Fruit fly (Drosophila melanogaster): Measurements from ENCODE around the gene RpL34a.
A peak's percentile ranks its signal among the peaks of the same experiment; 100 is the strongest.

Gene RpL34a

DNA sequence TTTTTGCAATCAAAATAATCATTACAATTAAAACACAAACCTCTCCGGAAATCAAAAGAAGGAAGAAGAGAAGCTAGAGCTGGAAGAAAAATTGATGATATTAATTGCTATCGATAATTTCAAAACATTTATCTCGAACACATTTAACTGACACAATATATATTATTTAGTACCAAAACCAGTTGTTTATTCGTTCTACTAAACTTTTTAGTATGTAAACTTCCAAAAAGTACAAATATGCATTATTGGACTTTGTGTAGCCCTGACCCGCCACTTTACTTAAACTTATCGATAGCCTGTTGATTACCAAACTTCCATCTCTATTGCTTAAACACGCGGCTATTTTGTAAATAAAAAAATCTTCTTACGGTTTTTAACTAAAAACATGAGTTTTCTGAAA is at the start of gene RpL34a, which contains the start of gene Trmt61 (continued):
- TF ChIP-seq CG11560 (tag; IDR thresholded peaks at IDR 0.05) (no peak), jumu (GFP tag; optimal IDR thresholded peaks at IDR 0.05) (peak; percentile 66), stc (GFP tag; IDR thresholded peaks at IDR 0.05) (peak; percentile 83), Poxn (GFP tag; IDR thresholded peaks at IDR 0.05) (no peak), ara (GFP tag; IDR thresholded peaks at IDR 0.05) (peak; percentile 57; the same call in 1 of the 2 replicates), CG8359 (GFP tag; optimal IDR thresholded peaks at IDR 0.05; ENCODE audit: borderline replicate concordance) (peak; percentile 75), CG14014 (GFP tag; IDR thresholded peaks at IDR 0.05) (peak; percentile 56; the same call in 1 of the 2 replicates), CG15073 (GFP tag; optimal IDR thresholded peaks at IDR 0.05) (no peak), fd96Cb (tag; optimal IDR thresholded peaks at IDR 0.05) (peak; percentile 48), D (optimal IDR thresholded peaks at IDR 0.05) (no peak), D (GFP tag; optimal IDR thresholded peaks at IDR 0.05) (peak; percentile 85), Hr3 (GFP tag; optimal IDR thresholded peaks at IDR 0.05) (peak; percentile 72), ind (GFP tag; optimal IDR thresholded peaks at IDR 0.05) (peak; percentile 60), CG6791 (GFP tag; IDR thresholded peaks at IDR 0.05; ENCODE audit: partially characterized antibody) (peak; percentile 75), CHES-1-like (GFP tag; optimal IDR thresholded peaks at IDR 0.05) (peak; percentile 75), pnt (GFP tag; optimal IDR thresholded peaks at IDR 0.05) (no peak), ato (GFP tag; IDR thresholded peaks at IDR 0.05; ENCODE audit: partially characterized antibody) (no peak), Trl (optimal IDR thresholded peaks at IDR 0.05) (no peak), Trl (GFP tag; optimal IDR thresholded peaks at IDR 0.05) (peak; percentile 83), HmgD (GFP tag; optimal IDR thresholded peaks at IDR 0.05) (peak; percentile 48), cad (GFP tag; optimal IDR thresholded peaks at IDR 0.05) (no peak), scrt (GFP tag; optimal IDR thresholded peaks at IDR 0.05) (peak; percentile 93), Blimp-1 (GFP tag; optimal IDR thresholded peaks at IDR 0.05) (peak; percentile 73), emc (GFP tag; optimal IDR thresholded peaks at IDR 0.05) (peak; percentile 29), chif (GFP tag; optimal IDR thresholded peaks at IDR 0.05) (peak; percentile 59 to 73), ac (GFP tag; optimal IDR thresholded peaks at IDR 0.05) (peak; percentile 60), ci (GFP tag; IDR thresholded peaks at IDR 0.05) (peak; percentile 82), Oaz (GFP tag; IDR thresholded peaks at IDR 0.05) (peak; percentile 70; the same call in 1 of the 2 replicates), unc-4 (GFP tag; IDR thresholded peaks at IDR 0.05; ENCODE audit: partially characterized antibody) (peak; percentile 93), NFAT (GFP tag; IDR thresholded peaks at IDR 0.05) (peak; percentile 54; the same call in 1 of the 2 replicates), MTF-1 (GFP tag; optimal IDR thresholded peaks at IDR 0.05; ENCODE audit: borderline replicate concordance) (peak; percentile 84), gfzf (GFP tag; optimal IDR thresholded peaks at IDR 0.05) (peak; percentile 35), CG11398 (GFP tag; optimal IDR thresholded peaks at IDR 0.05) (peak; percentile 76), dmrt11E (tag; optimal IDR thresholded peaks at IDR 0.05) (peak; percentile 83), cg (GFP tag; optimal IDR thresholded peaks at IDR 0.05) (no peak), kni (GFP tag; optimal IDR thresholded peaks at IDR 0.05) (peak; percentile 90), dm (GFP tag; optimal IDR thresholded peaks at IDR 0.05) (peak; percentile 92), hb (GFP tag; IDR thresholded peaks at IDR 0.05; ENCODE audit: partially characterized antibody) (peak; percentile 80), CG14050 (GFP tag; IDR thresholded peaks at IDR 0.05) (peak; percentile 63; the same call in 2 of the 3 replicates), CG10462 (GFP tag; optimal IDR thresholded peaks at IDR 0.05) (peak; percentile 74), CG34376 (GFP tag; optimal IDR thresholded peaks at IDR 0.05) (peak; percentile 97), NC2β (GFP tag; optimal IDR thresholded peaks at IDR 0.05) (peak; percentile 92), Opbp (GFP tag; IDR thresholded peaks at IDR 0.05; ENCODE audit: partially characterized antibody) (peak; percentile 64; the same call in 2 of the 3 replicates), Lhr (GFP tag; optimal IDR thresholded peaks at IDR 0.05) (peak; percentile 88), onecut (GFP tag; IDR thresholded peaks at IDR 0.05) (peak; percentile 70), CG4404 (GFP tag; IDR thresholded peaks at IDR 0.05) (no peak), caup (GFP tag; optimal IDR thresholded peaks at IDR 0.05; ENCODE audit: severe bottlenecking) (peak; percentile 95), mld (GFP tag; IDR thresholded peaks at IDR 0.05; ENCODE audit: partially characterized antibody) (no peak; the same call in 2 of the 3 replicates), Ptx1 (GFP tag; IDR thresholded peaks at IDR 0.05) (peak; percentile 78), lilli (GFP tag; optimal IDR thresholded peaks at IDR 0.05) (peak; percentile 79), sr (GFP tag; IDR thresholded peaks at IDR 0.05) (0 out of 3 replicates have a peak, but pooled peaks have one; percentile 39)
